Worm (Caenorhabditis elegans): ENCODE measurements around the gene srg-4.
A peak's percentile ranks its signal among the peaks of the same experiment; 100 is the strongest.

Gene srg-4

DNA sequence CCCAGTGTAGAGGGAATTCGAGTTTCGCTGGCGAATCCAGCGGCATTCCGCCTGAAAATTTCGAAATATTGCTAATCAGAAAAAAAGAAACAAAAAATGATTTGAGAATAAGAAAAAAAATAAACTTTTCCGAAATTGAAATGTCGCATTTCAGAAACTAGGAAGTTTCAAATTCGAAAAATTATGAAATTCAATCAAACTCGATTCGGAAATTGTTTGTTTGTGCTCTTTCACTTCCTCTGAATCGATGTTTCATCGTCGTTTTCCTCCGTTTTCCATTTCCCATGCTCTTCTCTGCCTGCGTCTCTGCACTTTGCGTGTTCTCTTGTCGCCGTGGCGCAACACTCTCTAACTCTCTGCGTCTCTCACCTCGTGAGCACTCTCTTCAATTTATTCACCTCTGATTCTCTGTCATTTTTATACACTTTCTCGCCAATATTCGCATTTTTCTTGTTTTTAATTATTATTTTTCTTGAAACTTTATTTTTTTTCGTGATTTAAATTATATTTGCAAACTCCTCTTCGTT lies 16.5 kb upstream of the srg-4 start, which contains the start of gene C18F10.7 (continued):
- TF ChIP-seq ZK185.1 (tag; optimal IDR thresholded peaks at IDR 0.05; ENCODE audit: poor library complexity, severe bottlenecking) (no peak), hrde-1 (tag; optimal IDR thresholded peaks at IDR 0.05; ENCODE audit: borderline replicate concordance) (no peak), egl-44 (GFP tag; IDR thresholded peaks at IDR 0.05) (no peak), madf-10 (tag; optimal IDR thresholded peaks at IDR 0.05) (no peak), atf-7 (tag; optimal IDR thresholded peaks at IDR 0.05) (no peak), nhr-80 (tag; optimal IDR thresholded peaks at IDR 0.05) (peak; percentile 8), B0336.3 (GFP tag; IDR thresholded peaks at IDR 0.05) (peak; percentile 58), F37B4.10 (GFP tag; IDR thresholded peaks at IDR 0.05) (no peak), ztf-3 (GFP tag; optimal IDR thresholded peaks at IDR 0.05) (no peak), mcd-1 (GFP tag; IDR thresholded peaks at IDR 0.05) (peak; percentile 66; the same call in 1 of the 2 replicates), D2030.7 (GFP tag; IDR thresholded peaks at IDR 0.05) (peak; percentile 58), nfyb-1 (GFP tag; IDR thresholded peaks at IDR 0.05) (no peak), madf-3 (GFP tag; IDR thresholded peaks at IDR 0.05) (no peak), hlh-12 (tag; optimal IDR thresholded peaks at IDR 0.05) (no peak), B0019.2 (GFP tag; conservative IDR thresholded peaks at IDR 0.05) (no peak), nfya-1 (tag; optimal IDR thresholded peaks at IDR 0.05; ENCODE audit: borderline replicate concordance, insufficient read depth) (no peak), tlf-1 (GFP tag; optimal IDR thresholded peaks at IDR 0.05) (no peak), ztf-25 (GFP tag; IDR thresholded peaks at IDR 0.05) (no peak), unc-62 (GFP tag; optimal IDR thresholded peaks at IDR 0.05) (no peak), die-1 (tag; optimal IDR thresholded peaks at IDR 0.05) (no peak), akir-1 (GFP tag; optimal IDR thresholded peaks at IDR 0.05) (no peak), F22D6.2 (tag; optimal IDR thresholded peaks at IDR 0.05) (no peak), fkh-3 (tag; optimal IDR thresholded peaks at IDR 0.05) (no peak), let-607 (tag; optimal IDR thresholded peaks at IDR 0.05) (no peak), F55B11.4 (tag; optimal IDR thresholded peaks at IDR 0.05; ENCODE audit: borderline replicate concordance, insufficient read depth) (no peak), hmg-20 (GFP tag; IDR thresholded peaks at IDR 0.05) (no peak), K12H6.12 (tag; optimal IDR thresholded peaks at IDR 0.05) (no peak), lsy-27 (tag; optimal IDR thresholded peaks at IDR 0.05; ENCODE audit: borderline replicate concordance, insufficient read depth) (no peak), athp-1 (tag; optimal IDR thresholded peaks at IDR 0.05) (peak; percentile 36), let-526 (GFP tag; IDR thresholded peaks at IDR 0.05) (no peak), attf-3 (GFP tag; conservative IDR thresholded peaks at IDR 0.05) (no peak; the same call in 1 of the 2 replicates), sea-2 (GFP tag; IDR thresholded peaks at IDR 0.05) (no peak), dpff-1 (tag; optimal IDR thresholded peaks at IDR 0.05) (no peak), mel-28 (tag; optimal IDR thresholded peaks at IDR 0.05; ENCODE audit: borderline replicate concordance) (no peak), hmg-1.2 (GFP tag; IDR thresholded peaks at IDR 0.05) (peak; percentile 98), pha-4 (tag; optimal IDR thresholded peaks at IDR 0.05) (no peak), nfya-2 (GFP tag; IDR thresholded peaks at IDR 0.05) (no peak), egrh-3 (GFP tag; IDR thresholded peaks at IDR 0.05) (peak; percentile 18; the same call in 1 of the 2 replicates), dpl-1 (GFP tag; optimal IDR thresholded peaks at IDR 0.05) (no peak), tbp1 (GFP tag; optimal IDR thresholded peaks at IDR 0.05) (peak; percentile 38), nhr-120 (GFP tag; IDR thresholded peaks at IDR 0.05) (no peak), ama-1 (optimal IDR thresholded peaks at IDR 0.05) (no peak), ama-1 (GFP tag; optimal IDR thresholded peaks at IDR 0.05) (no peak), cebp-1 (GFP tag; IDR thresholded peaks at IDR 0.05) (peak; percentile 54; the same call in 1 of the 2 replicates), cebp-1 (tag; optimal IDR thresholded peaks at IDR 0.05) (peak; percentile 86), Y53G8AR.9 (GFP tag; conservative IDR thresholded peaks at IDR 0.05) (peak; percentile 42; the same call in 1 of the 2 replicates), C17E4.6 (GFP tag; IDR thresholded peaks at IDR 0.05) (no peak), hsf-1 (GFP tag; IDR thresholded peaks at IDR 0.05) (peak; percentile 62), lin-35 (GFP tag; optimal IDR thresholded peaks at IDR 0.05) (peak in 1 of 3 experiments; percentile 50)

Measured in whole organism, young adult.